Fruit fly (Drosophila melanogaster): ENCODE data around the gene fh.

Gene fh

dm6 chrX:9108387-9108786 is 40.5 kb downstream of the fh start, which contains the start of gene AP-1gamma (continued):
- no peak for TF ChIP-seq CG18262 (tag; optimal IDR thresholded peaks at IDR 0.05)
- TF ChIP-seq H15 (GFP tag; IDR thresholded peaks at IDR 0.05) = no peak
- no peak for TF ChIP-seq ems (GFP tag; optimal IDR thresholded peaks at IDR 0.05)
- TF ChIP-seq CG5245 (GFP tag; optimal IDR thresholded peaks at IDR 0.05) = no peak
- TF ChIP-seq CG12104 (GFP tag; optimal IDR thresholded peaks at IDR 0.05) = no peak
- no peak for TF ChIP-seq dimm (GFP tag; IDR thresholded peaks at IDR 0.05)
- no peak for TF ChIP-seq luna (GFP tag; optimal IDR thresholded peaks at IDR 0.05)
- TF ChIP-seq peb (GFP tag; IDR thresholded peaks at IDR 0.05) = no peak
- no peak for TF ChIP-seq bcd (GFP tag; optimal IDR thresholded peaks at IDR 0.05)
- no peak for TF ChIP-seq grau (tag; optimal IDR thresholded peaks at IDR 0.05)
- peak; percentile 40 for TF ChIP-seq grn (GFP tag; optimal IDR thresholded peaks at IDR 0.05)
- no peak for TF ChIP-seq gt (GFP tag; IDR thresholded peaks at IDR 0.05)
- TF ChIP-seq sim (GFP tag; IDR thresholded peaks at IDR 0.05) = no peak
- no peak for TF ChIP-seq Atf-2 (GFP tag; optimal IDR thresholded peaks at IDR 0.05)
- TF ChIP-seq CG16815 (GFP tag; optimal IDR thresholded peaks at IDR 0.05) = no peak
- no peak for TF ChIP-seq abd-A (tag; optimal IDR thresholded peaks at IDR 0.05)
- no peak for TF ChIP-seq lola (GFP tag; optimal IDR thresholded peaks at IDR 0.05)
- no peak for TF ChIP-seq hb (GFP tag; IDR thresholded peaks at IDR 0.05; ENCODE audit: partially characterized antibody)
- TF ChIP-seq Sox102F (GFP tag; optimal IDR thresholded peaks at IDR 0.05) = no peak
- TF ChIP-seq CG11696 (GFP tag; IDR thresholded peaks at IDR 0.05) = no peak
- TF ChIP-seq CG2678 (tag; optimal IDR thresholded peaks at IDR 0.05) = no peak
- no peak for TF ChIP-seq sens-2 (GFP tag; IDR thresholded peaks at IDR 0.05)
- no peak for TF ChIP-seq CG32772 (GFP tag; IDR thresholded peaks at IDR 0.05)
- TF ChIP-seq gsb (GFP tag; IDR thresholded peaks at IDR 0.05) = no peak
- TF ChIP-seq hkb (optimal IDR thresholded peaks at IDR 0.05) = no peak
- no peak for TF ChIP-seq hkb (GFP tag; IDR thresholded peaks at IDR 0.05)
- no peak for TF ChIP-seq Gug (GFP tag; IDR thresholded peaks at IDR 0.05)
- TF ChIP-seq bsh (GFP tag; optimal IDR thresholded peaks at IDR 0.05) = no peak
- TF ChIP-seq eyg (GFP tag; optimal IDR thresholded peaks at IDR 0.05) = no peak
- no peak for TF ChIP-seq tap (tag; optimal IDR thresholded peaks at IDR 0.05)
- TF ChIP-seq CG1647 (GFP tag; optimal IDR thresholded peaks at IDR 0.05) = no peak
- TF ChIP-seq danr (GFP tag; IDR thresholded peaks at IDR 0.05) = no peak
- peak; percentile 7 for TF ChIP-seq HmgZ (tag; optimal IDR thresholded peaks at IDR 0.05)
- TF ChIP-seq fd102C (GFP tag; optimal IDR thresholded peaks at IDR 0.05) = no peak
- TF ChIP-seq tll (GFP tag; optimal IDR thresholded peaks at IDR 0.05) = no peak
- no peak for TF ChIP-seq Lim3 (GFP tag; IDR thresholded peaks at IDR 0.05)
- no peak for TF ChIP-seq lmd (GFP tag; IDR thresholded peaks at IDR 0.05)
- 0 out of 4 replicates have a peak, but pooled peaks have one; percentile 47 for TF ChIP-seq chinmo (GFP tag; IDR thresholded peaks at IDR 0.05; ENCODE audit: partially characterized antibody)
- TF ChIP-seq gro (GFP tag; optimal IDR thresholded peaks at IDR 0.05) = no peak
- TF ChIP-seq Vsx1 (GFP tag; optimal IDR thresholded peaks at IDR 0.05) = no peak
- TF ChIP-seq tup (GFP tag; optimal IDR thresholded peaks at IDR 0.05) = no peak
- no peak for TF ChIP-seq CG6765 (GFP tag; optimal IDR thresholded peaks at IDR 0.05)
- TF ChIP-seq ranshi (GFP tag; IDR thresholded peaks at IDR 0.05) = no peak
- TF ChIP-seq CG8089 (GFP tag; optimal IDR thresholded peaks at IDR 0.05) = no peak
- no peak for TF ChIP-seq CG1529 (GFP tag; optimal IDR thresholded peaks at IDR 0.05)
- TF ChIP-seq CG15073 (GFP tag; optimal IDR thresholded peaks at IDR 0.05) = no peak
- TF ChIP-seq sc (optimal IDR thresholded peaks at IDR 0.05) = no peak
- TF ChIP-seq sc (GFP tag; optimal IDR thresholded peaks at IDR 0.05) = no peak
- TF ChIP-seq CG14667 (GFP tag; IDR thresholded peaks at IDR 0.05) = no peak
- no peak for TF ChIP-seq pnt (GFP tag; optimal IDR thresholded peaks at IDR 0.05)
- TF ChIP-seq bbx (GFP tag; IDR thresholded peaks at IDR 0.05; ENCODE audit: partially characterized antibody) = no peak
- no peak for TF ChIP-seq trem (tag; optimal IDR thresholded peaks at IDR 0.05)
- no peak for TF ChIP-seq Sry-δ (GFP tag; optimal IDR thresholded peaks at IDR 0.05)
